Worm (Caenorhabditis elegans) whole organism, L2 larva: ENCODE measurements around the gene lact-4.

ENCODE experiments used
- C34F6.9 ChIP-seq: fragments of 150-350 bp; optimal IDR thresholded peaks from 2 replicates; lab custom pipeline; 2014; ENCODE audit warnings: missing biosample characterization, missing genetic modification characterization
- R02D3.7 ChIP-seq: fragments of 150-350 bp; optimal IDR thresholded peaks from 2 replicates; lab custom pipeline; 2014; ENCODE audit warnings: missing biosample characterization, missing genetic modification characterization
- Y55F3AM.14 ChIP-seq: fragments of 200-800 bp; sonication (Bioruptor generic); optimal IDR thresholded peaks from 2 replicates; lab custom pipeline; 2018; ENCODE audit warnings: mild to moderate bottlenecking, missing genetic modification characterization, missing compliant biosample characterization
- ZK546.5 ChIP-seq: sonication (generic microtip); optimal IDR thresholded peaks from 2 replicates; lab custom pipeline; 2017; ENCODE audit warnings: missing biosample characterization, missing genetic modification characterization
- ceh-16 ChIP-seq: fragments of 150-350 bp; optimal IDR thresholded peaks from 2 replicates; lab custom pipeline; 2014; ENCODE audit warnings: missing biosample characterization, missing genetic modification characterization
- ceh-82 ChIP-seq: fragments of 150-350 bp; optimal IDR thresholded peaks from 2 replicates; lab custom pipeline; 2014; ENCODE audit warnings: missing biosample characterization, missing genetic modification characterization
- crh-2 ChIP-seq: sonication (generic microtip); optimal IDR thresholded peaks from 2 replicates; lab custom pipeline; 2017; ENCODE audit warnings: missing biosample characterization, missing genetic modification characterization
- dmd-4 ChIP-seq: sonication (generic microtip); optimal IDR thresholded peaks from 2 replicates; lab custom pipeline; 2017; ENCODE audit warnings: missing biosample characterization, missing genetic modification characterization
- egl-27 ChIP-seq: sonication (generic microtip); optimal IDR thresholded peaks from 3 replicates; lab custom pipeline; 2017; ENCODE audit warnings: missing biosample characterization, missing genetic modification reagents, missing genetic modification characterization
- fos-1 ChIP-seq: fragments of 150-350 bp; optimal IDR thresholded peaks from 2 replicates; lab custom pipeline; 2014; ENCODE audit warnings: missing biosample characterization, missing genetic modification characterization
- gmeb-1 ChIP-seq: fragments of 150-350 bp; optimal IDR thresholded peaks from 2 replicates; lab custom pipeline; 2014; ENCODE audit warnings: missing biosample characterization, missing genetic modification characterization
- lin-11 ChIP-seq: fragments of 150-350 bp; sonication (generic microtip); optimal IDR thresholded peaks from 2 replicates; lab custom pipeline; 2014; ENCODE audit warnings: missing biosample characterization, missing genetic modification characterization, inconsistent platforms, mixed read lengths
- lin-39 ChIP-seq: fragments of 150-350 bp; optimal IDR thresholded peaks from 2 replicates; lab custom pipeline; 2014; ENCODE audit warnings: missing biosample characterization, missing genetic modification reagents, missing genetic modification characterization
- lsy-2 ChIP-seq, 2 experiments: fragments of 150-350 bp in 1 of 2; sonication (generic microtip) in 1 of 2; optimal IDR thresholded peaks; 2 replicates each; lab custom pipeline; 2014 to 2017; ENCODE audit warnings: missing biosample characterization in 2 of 2, missing genetic modification characterization in 2 of 2
- mab-5 ChIP-seq: fragments of 150-350 bp; optimal IDR thresholded peaks from 2 replicates; lab custom pipeline; 2014; ENCODE audit warnings: missing biosample characterization, missing genetic modification characterization
- mbf-1 ChIP-seq: sonication (generic microtip); optimal IDR thresholded peaks from 2 replicates; lab custom pipeline; 2017; ENCODE audit warnings: missing biosample characterization, missing genetic modification characterization
- mdl-1 ChIP-seq, 2 experiments: fragments of 150-350 bp in 1 of 2; sonication (generic microtip) in 1 of 2; optimal IDR thresholded peaks; 2 replicates each; lab custom pipeline; 2017; ENCODE audit warnings: missing biosample characterization in 2 of 2, missing genetic modification characterization in 2 of 2
- nhr-10 ChIP-seq: sonication (generic microtip); optimal IDR thresholded peaks from 2 replicates; lab custom pipeline; 2017; ENCODE audit warnings: missing biosample characterization, missing genetic modification characterization
- nhr-129 ChIP-seq: fragments of 150-350 bp; optimal IDR thresholded peaks from 2 replicates; lab custom pipeline; 2014; ENCODE audit warnings: missing biosample characterization, missing genetic modification characterization
- nhr-23 ChIP-seq: fragments of 150-350 bp; optimal IDR thresholded peaks from 2 replicates; lab custom pipeline; 2014; ENCODE audit warnings: missing biosample characterization, missing genetic modification reagents, missing genetic modification characterization
- nhr-77 ChIP-seq: fragments of 150-350 bp; optimal IDR thresholded peaks from 2 replicates; lab custom pipeline; 2014; ENCODE audit warnings: missing biosample characterization, missing genetic modification characterization
- peb-1 ChIP-seq: fragments of 150-350 bp; optimal IDR thresholded peaks from 2 replicates; lab custom pipeline; 2014; ENCODE audit warnings: missing biosample characterization, missing genetic modification characterization
- sem-4 ChIP-seq: fragments of 150-350 bp; optimal IDR thresholded peaks from 2 replicates; lab custom pipeline; 2014; ENCODE audit warnings: missing biosample characterization, missing genetic modification reagents, missing genetic modification characterization
- sma-3 ChIP-seq: sonication (generic microtip); optimal IDR thresholded peaks from 2 replicates; lab custom pipeline; 2016; ENCODE audit warnings: missing genetic modification reagents, missing genetic modification characterization, missing compliant biosample characterization
- sma-9 ChIP-seq, 2 experiments: fragments of 150-350 bp in 1 of 2; sonication (generic microtip) in 1 of 2; optimal IDR thresholded peaks; 2 replicates each; lab custom pipeline; 2014 to 2016; ENCODE audit warnings: missing genetic modification characterization in 2 of 2, mild to moderate bottlenecking in 1 of 2, missing biosample characterization in 1 of 2, missing compliant biosample characterization in 1 of 2, missing genetic modification reagents in 1 of 2, moderate library complexity in 1 of 2
- snpc-4 ChIP-seq: fragments of 150-350 bp; optimal IDR thresholded peaks from 2 replicates; lab custom pipeline; 2014; ENCODE audit warnings: missing biosample characterization, missing genetic modification characterization
- unc-39 ChIP-seq: fragments of 150-350 bp; optimal IDR thresholded peaks from 2 replicates; lab custom pipeline; 2014; ENCODE audit warnings: missing biosample characterization, missing genetic modification characterization
- unc-55 ChIP-seq: fragments of 150-350 bp; sonication (generic microtip); optimal IDR thresholded peaks from 3 replicates; lab custom pipeline; 2014; ENCODE audit warnings: missing biosample characterization, missing genetic modification reagents, missing genetic modification characterization
- unc-62 ChIP-seq: fragments of 150-350 bp; optimal IDR thresholded peaks from 2 replicates; lab custom pipeline; 2014; ENCODE audit warnings: missing biosample characterization, missing genetic modification reagents, missing genetic modification characterization
- zag-1 ChIP-seq: fragments of 150-350 bp; optimal IDR thresholded peaks from 2 replicates; lab custom pipeline; 2014; ENCODE audit warnings: missing biosample characterization, missing genetic modification characterization
- ztf-11 ChIP-seq: sonication (generic microtip); optimal IDR thresholded peaks from 2 replicates; lab custom pipeline; 2017; ENCODE audit warnings: missing biosample characterization, missing genetic modification characterization

Gene lact-4

DNA sequence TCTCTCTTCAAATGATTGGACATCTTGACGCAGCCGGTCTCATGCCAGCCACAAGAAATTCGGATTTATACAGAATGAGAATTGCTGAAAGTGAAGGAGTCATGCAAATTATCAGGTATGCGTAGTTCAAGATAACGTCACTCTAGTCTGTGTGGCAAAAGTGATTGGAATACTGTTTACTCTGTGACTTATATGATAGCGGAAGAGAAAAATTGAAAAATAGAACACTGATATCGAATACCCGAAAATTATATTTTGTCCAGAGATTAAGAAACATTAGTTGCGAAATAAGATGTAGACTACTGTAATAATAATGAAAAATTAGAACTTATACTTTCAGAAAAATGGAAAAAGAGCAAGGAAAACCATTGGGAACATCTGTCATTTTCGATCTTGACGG, 35.2 kb upstream of the lact-4 start:
- no peak for TF ChIP-seq crh-2 (tag; lab: Kevin White, UChicago)
- TF ChIP-seq Y55F3AM.14 (GFP tag; lab: Kevin White, UChicago) = no peak
- no peak for TF ChIP-seq nhr-23
- no peak for TF ChIP-seq nhr-77 (tag; lab: Kevin White, UChicago)
- TF ChIP-seq sma-9 (GFP tag; optimal IDR thresholded peaks at IDR 0.05; lab: Kevin White, UChicago) = peak; percentile 33
- no peak for TF ChIP-seq sma-9 (tag; optimal IDR thresholded peaks at IDR 0.05; lab: Kevin White, UChicago)
- no peak for TF ChIP-seq mdl-1 (tag; optimal IDR thresholded peaks at IDR 0.05; lab: Kevin White, UChicago)
- peak; percentile 92 for TF ChIP-seq fos-1 (tag; lab: Kevin White, UChicago)

DNA sequence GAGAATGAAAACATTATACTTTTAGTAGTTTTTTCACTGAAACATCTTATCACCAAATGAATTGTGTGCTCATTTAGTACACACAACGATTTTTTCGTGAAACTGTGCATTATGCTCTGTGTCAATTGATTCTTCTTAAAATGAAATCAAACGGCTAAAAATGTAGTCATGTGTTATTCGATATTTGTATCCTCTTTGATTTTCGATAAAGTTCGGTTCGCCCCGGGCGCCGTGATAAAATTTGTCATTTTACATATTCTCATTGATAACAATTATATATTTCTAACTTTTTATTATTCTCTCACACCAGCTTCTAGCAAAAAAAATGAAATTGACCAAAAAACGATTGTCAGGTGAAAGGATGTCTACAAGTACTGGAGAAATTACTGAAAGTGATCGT, 34.5 kb upstream of the lact-4 start, which contains the start of gene ctg-2:
ctg-2 (plus strand) TSS at position 326 of the 400 bp plus-strand sequence.
- TF ChIP-seq C34F6.9 (tag; lab: Kevin White, UChicago) (no peak), gmeb-1 (tag; lab: Kevin White, UChicago) (peak; percentile 31), mbf-1 (tag; lab: Kevin White, UChicago) (no peak), mab-5 (tag; lab: Kevin White, UChicago) (no peak), fos-1 (tag; lab: Kevin White, UChicago) (peak; percentile 31), crh-2 (tag; lab: Kevin White, UChicago) (peak; percentile 2), sma-9 (GFP tag; optimal IDR thresholded peaks at IDR 0.05; lab: Kevin White, UChicago) (peak; percentile 48), sma-9 (tag; optimal IDR thresholded peaks at IDR 0.05; lab: Kevin White, UChicago) (no peak)

DNA sequence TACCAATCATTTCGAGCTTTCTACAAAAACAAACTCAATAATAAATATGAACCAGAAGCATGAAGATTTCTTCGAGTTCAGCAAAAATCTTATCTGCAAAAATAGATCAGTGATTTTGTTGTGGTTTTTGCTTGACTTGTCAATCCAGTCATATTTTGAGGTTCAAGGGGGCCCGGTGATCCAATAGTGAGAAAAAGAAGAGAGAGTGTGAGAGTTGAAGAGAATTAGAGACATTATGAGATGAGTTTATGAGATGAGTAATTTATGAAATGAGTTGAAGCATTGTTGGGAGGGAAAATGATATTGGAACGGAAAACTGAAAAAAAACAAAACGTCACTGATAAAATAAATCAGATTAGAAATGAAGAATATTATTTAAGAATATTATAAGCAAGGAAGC, 28.7 kb upstream of the lact-4 start, which contains the start of gene T13H5.1:
T13H5.1 (minus strand) TSS at position 101 of the 400 bp plus-strand sequence.
- TF ChIP-seq dmd-4 (tag; lab: Kevin White, UChicago) = no peak
- TF ChIP-seq sem-4 (tag; lab: Kevin White, UChicago) = no peak
- TF ChIP-seq nhr-77 (tag; lab: Kevin White, UChicago) = no peak
- no peak for TF ChIP-seq ceh-16 (tag; lab: Kevin White, UChicago)
- TF ChIP-seq nhr-129 (tag; lab: Kevin White, UChicago) = no peak
- no peak for TF ChIP-seq unc-62
- TF ChIP-seq Y55F3AM.14 (GFP tag; lab: Kevin White, UChicago) = no peak
- no peak for TF ChIP-seq unc-39 (tag; lab: Kevin White, UChicago)
- TF ChIP-seq lsy-2 (tag; optimal IDR thresholded peaks at IDR 0.05; lab: Kevin White, UChicago) = no peak
- TF ChIP-seq unc-55 = no peak
- TF ChIP-seq egl-27 (tag; lab: Kevin White, UChicago) = no peak
- no peak for TF ChIP-seq nhr-10 (tag; lab: Kevin White, UChicago)
- TF ChIP-seq snpc-4 (tag; lab: Kevin White, UChicago) = no peak
- TF ChIP-seq lin-11 = no peak
- TF ChIP-seq ZK546.5 (tag; lab: Kevin White, UChicago) = no peak
- TF ChIP-seq sma-3 = no peak
- TF ChIP-seq gmeb-1 (tag; lab: Kevin White, UChicago) = no peak
- no peak for TF ChIP-seq sma-9 (GFP tag; optimal IDR thresholded peaks at IDR 0.05; lab: Kevin White, UChicago)
- TF ChIP-seq sma-9 (tag; optimal IDR thresholded peaks at IDR 0.05; lab: Kevin White, UChicago) = no peak

DNA sequence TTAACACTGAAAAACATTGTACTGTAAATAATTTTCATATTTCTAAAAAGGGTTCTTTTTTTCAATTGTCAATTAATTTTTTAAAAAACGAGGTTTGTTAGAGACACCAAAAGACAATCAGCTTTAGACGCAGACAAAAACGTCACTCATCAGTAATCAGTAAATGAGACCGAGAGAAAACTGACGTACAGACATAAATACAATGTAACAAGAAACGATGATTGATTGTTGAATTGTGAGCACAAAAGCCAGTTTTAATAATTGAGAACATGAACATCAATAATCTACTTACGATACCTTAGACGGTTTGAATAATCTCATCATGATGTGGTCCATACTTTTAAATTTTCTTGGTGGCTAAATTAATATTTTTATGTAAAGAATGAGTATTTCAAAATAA, 26.5 kb upstream of the lact-4 start:
- TF ChIP-seq mdl-1 (tag; optimal IDR thresholded peaks at IDR 0.05; lab: Kevin White, UChicago) = no peak
- peak; percentile 51 for TF ChIP-seq fos-1 (tag; lab: Kevin White, UChicago)
- TF ChIP-seq peb-1 (tag; lab: Kevin White, UChicago) = no peak
- TF ChIP-seq Y55F3AM.14 (GFP tag; lab: Kevin White, UChicago) = no peak
- no peak for TF ChIP-seq mab-5 (tag; lab: Kevin White, UChicago)
- no peak for TF ChIP-seq zag-1
- TF ChIP-seq, all 48 proteins: peak for 1

DNA sequence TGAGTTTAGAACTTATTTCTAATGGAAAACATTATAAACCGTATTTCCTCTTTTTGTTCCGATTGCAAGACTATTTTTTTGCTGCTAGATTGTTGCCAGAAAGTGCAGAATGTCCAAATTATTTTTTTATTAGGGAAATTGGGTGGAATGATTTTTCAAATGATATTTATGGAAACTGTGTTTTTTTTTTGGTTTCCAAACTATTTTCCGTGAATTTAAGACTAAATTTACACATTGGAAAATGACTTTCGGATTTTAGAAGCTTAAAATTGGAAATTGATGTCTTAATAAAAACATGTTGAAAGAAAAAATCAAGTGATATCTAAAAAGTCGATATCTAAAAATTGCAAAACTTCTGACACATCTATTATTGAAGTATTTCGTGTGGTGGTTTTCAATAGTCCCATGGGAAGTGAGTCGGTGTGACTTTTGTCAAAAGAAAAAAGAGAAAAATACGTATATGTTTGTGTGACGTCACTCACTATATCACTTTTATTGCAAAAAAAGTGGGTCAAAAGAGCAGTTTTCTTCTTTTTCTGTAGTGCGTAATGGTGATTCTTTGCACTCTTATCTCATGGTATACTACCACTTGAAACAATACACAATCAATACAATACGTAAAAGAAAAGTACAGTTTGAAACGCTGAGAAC, 23.9 kb upstream of the lact-4 start:
- TF ChIP-seq ztf-11 = no peak
- TF ChIP-seq unc-62 = no peak
- peak; percentile 28 for TF ChIP-seq crh-2 (tag; lab: Kevin White, UChicago)
- peak; percentile 19 for TF ChIP-seq fos-1 (tag; lab: Kevin White, UChicago)
- TF ChIP-seq lin-11 = no peak
- TF ChIP-seq lsy-2 (tag; optimal IDR thresholded peaks at IDR 0.05; lab: Kevin White, UChicago) = peak in 1 of 2 experiments; percentile 0
- TF ChIP-seq egl-27 (tag; lab: Kevin White, UChicago) = no peak
- TF ChIP-seq peb-1 (tag; lab: Kevin White, UChicago) = no peak
- TF ChIP-seq R02D3.7 (tag; lab: Kevin White, UChicago) = no peak
- TF ChIP-seq sma-3 = no peak
- no peak for TF ChIP-seq lin-39 (tag; lab: Kevin White, UChicago)
- no peak for TF ChIP-seq ceh-82 (tag; lab: Kevin White, UChicago)
